Worm (Caenorhabditis elegans): ENCODE results near the gene lips-3.

DNA sequence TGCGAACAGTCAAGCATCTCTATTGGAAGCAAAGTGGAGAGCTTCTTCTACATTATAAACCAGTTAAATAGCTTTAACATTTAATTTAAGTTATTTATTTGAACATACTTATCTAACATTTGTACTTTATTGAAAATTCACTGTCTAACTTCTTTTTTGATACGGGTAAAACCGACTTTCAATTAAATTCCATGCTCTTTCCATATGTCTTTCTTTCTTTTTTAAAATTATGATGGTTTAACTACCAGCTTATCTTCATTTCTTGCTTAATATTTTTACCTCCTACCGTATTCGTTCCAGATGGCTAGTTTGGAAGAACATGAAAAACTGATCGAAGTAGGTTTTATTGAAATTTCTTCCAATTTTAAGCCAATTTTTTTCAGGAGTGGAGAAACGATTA is 34.8 kb upstream of the lips-3 start, which contains the start of gene F35G12.12:
- TF ChIP-seq ceh-13 (GFP tag; optimal IDR thresholded peaks at IDR 0.05) = no peak
- no peak for TF ChIP-seq tbx-37 (GFP tag; conservative IDR thresholded peaks at IDR 0.05)
- no peak for TF ChIP-seq ama-1 (optimal IDR thresholded peaks at IDR 0.05)
- TF ChIP-seq scrt-1 (GFP tag; IDR thresholded peaks at IDR 0.05) = no peak
- TF ChIP-seq flt-1 (GFP tag; IDR thresholded peaks at IDR 0.05) = no peak
- no peak for TF ChIP-seq ceh-36 (tag; optimal IDR thresholded peaks at IDR 0.05)
